Fruit fly (Drosophila melanogaster): ENCODE results near the gene CG3407.

CG3407 gene

DNA sequence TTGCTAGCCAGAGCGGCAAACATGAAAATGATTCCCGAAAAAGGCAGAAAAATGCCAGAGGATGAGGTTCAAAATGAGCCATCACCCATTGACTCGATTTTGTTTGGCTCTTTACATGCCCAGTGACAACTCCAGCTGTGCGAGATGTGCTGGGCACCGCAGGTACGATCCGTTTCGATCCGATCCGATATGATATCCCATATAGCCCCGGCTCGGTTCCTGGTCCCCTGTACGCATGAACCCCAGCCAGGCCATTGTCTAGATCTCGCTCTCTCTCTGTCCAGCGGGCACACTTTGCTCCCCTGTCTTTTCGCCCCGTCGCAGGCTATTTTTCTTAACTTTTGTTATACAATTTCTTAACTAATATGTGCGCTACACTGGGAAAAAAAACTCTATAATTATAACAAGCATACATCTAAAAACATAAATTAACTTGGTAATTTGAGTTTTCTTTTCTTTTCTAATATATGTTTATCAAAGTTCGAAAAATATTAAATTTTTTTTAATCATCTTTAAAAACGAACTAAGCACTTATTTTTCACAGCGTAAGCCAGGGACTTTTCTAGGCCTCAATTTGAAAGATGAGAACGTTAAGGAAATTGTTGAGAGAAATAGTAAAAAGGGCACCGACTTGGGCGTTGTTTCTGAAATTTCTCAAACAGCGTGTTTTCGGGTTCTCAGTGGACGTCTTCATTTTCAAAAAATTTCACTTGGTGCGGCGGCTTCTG lies 14.4 kb upstream of the CG3407 start (continued):
- TF ChIP-seq CG16779 (GFP tag; IDR thresholded peaks at IDR 0.05) (no peak), stwl (tag; optimal IDR thresholded peaks at IDR 0.05) (peak; percentile 79), so (GFP tag; IDR thresholded peaks at IDR 0.05) (0 out of 3 replicates have a peak, but pooled peaks have one; percentile 18), chm (GFP tag; IDR thresholded peaks at IDR 0.05) (peak; percentile 65; the same call in 1 of the 2 replicates), CG31388 (GFP tag; optimal IDR thresholded peaks at IDR 0.05) (peak; percentile 10), CG17568 (GFP tag; optimal IDR thresholded peaks at IDR 0.05) (peak; percentile 8), Doc3 (GFP tag; IDR thresholded peaks at IDR 0.05; ENCODE audit: partially characterized antibody) (no peak), CG11695 (GFP tag; IDR thresholded peaks at IDR 0.05) (peak; percentile 61; the same call in 2 of the 3 replicates), CG11696 (GFP tag; IDR thresholded peaks at IDR 0.05) (0 out of 2 replicates have a peak, but pooled peaks have one; percentile 12), Scr (GFP tag; IDR thresholded peaks at IDR 0.05; ENCODE audit: partially characterized antibody) (no peak), gce (GFP tag; IDR thresholded peaks at IDR 0.05) (no peak), zfh1 (GFP tag; IDR thresholded peaks at IDR 0.05) (peak; percentile 83), sim (GFP tag; IDR thresholded peaks at IDR 0.05) (peak; percentile 70), bab2 (GFP tag; optimal IDR thresholded peaks at IDR 0.05) (peak; percentile 54), Hmx (GFP tag; optimal IDR thresholded peaks at IDR 0.05) (no peak), Hr78 (GFP tag; optimal IDR thresholded peaks at IDR 0.05) (no peak), Hmr (GFP tag; optimal IDR thresholded peaks at IDR 0.05) (no peak), CG6654 (GFP tag; optimal IDR thresholded peaks at IDR 0.05) (no peak), Xbp1 (GFP tag; optimal IDR thresholded peaks at IDR 0.05) (peak; percentile 42), gcm (GFP tag; optimal IDR thresholded peaks at IDR 0.05) (peak; percentile 91), CG13296 (GFP tag; optimal IDR thresholded peaks at IDR 0.05) (no peak), corto (GFP tag; optimal IDR thresholded peaks at IDR 0.05) (no peak), pan (optimal IDR thresholded peaks at IDR 0.05) (no peak), pan (GFP tag; optimal IDR thresholded peaks at IDR 0.05 in 1 of 2, IDR thresholded peaks at IDR 0.05 in 1 of 2) (peak in 1 of 2 experiments; percentile 26), CG18262 (tag; optimal IDR thresholded peaks at IDR 0.05) (peak; percentile 97), nmo (GFP tag; optimal IDR thresholded peaks at IDR 0.05) (peak; percentile 92), CG12071 (GFP tag; optimal IDR thresholded peaks at IDR 0.05) (no peak), run (tag; optimal IDR thresholded peaks at IDR 0.05) (no peak), CG8388 (GFP tag; optimal IDR thresholded peaks at IDR 0.05) (peak; percentile 81), CG34376 (GFP tag; optimal IDR thresholded peaks at IDR 0.05) (no peak), CG8478 (optimal IDR thresholded peaks at IDR 0.05) (no peak), Usf (GFP tag; optimal IDR thresholded peaks at IDR 0.05) (peak; percentile 66), NfI (GFP tag; optimal IDR thresholded peaks at IDR 0.05) (no peak), Mes4 (GFP tag; optimal IDR thresholded peaks at IDR 0.05) (peak; percentile 16), CG32772 (GFP tag; IDR thresholded peaks at IDR 0.05) (no peak), CG18599 (GFP tag; optimal IDR thresholded peaks at IDR 0.05) (peak; percentile 40), rib (GFP tag; IDR thresholded peaks at IDR 0.05) (no peak), Deaf1 (tag; optimal IDR thresholded peaks at IDR 0.05) (peak; percentile 24), HmgD (GFP tag; optimal IDR thresholded peaks at IDR 0.05) (no peak), dan (GFP tag; IDR thresholded peaks at IDR 0.05) (peak; percentile 75; the same call in 1 of the 2 replicates), CG13424 (tag; optimal IDR thresholded peaks at IDR 0.05) (peak; percentile 75), da (GFP tag; optimal IDR thresholded peaks at IDR 0.05) (no peak), Dll (GFP tag; IDR thresholded peaks at IDR 0.05; ENCODE audit: partially characterized antibody) (no peak), E2f2 (GFP tag; IDR thresholded peaks at IDR 0.05) (peak; percentile 29; the same call in 1 of the 2 replicates), klu (GFP tag; IDR thresholded peaks at IDR 0.05) (no peak), ac (GFP tag; optimal IDR thresholded peaks at IDR 0.05) (peak; percentile 91), tna (GFP tag; IDR thresholded peaks at IDR 0.05; ENCODE audit: partially characterized antibody) (no peak), trh (GFP tag; optimal IDR thresholded peaks at IDR 0.05) (peak; percentile 21), CG5180 (GFP tag; optimal IDR thresholded peaks at IDR 0.05) (peak; percentile 8)

Measured in whole organism, embryonic.